Worm (Caenorhabditis elegans): ENCODE results near the gene F38A1.6.

The F38A1.6 gene

ce11 chrIV:1234780-1235179 is 16.9 kb upstream of the F38A1.6 start:
- TF ChIP-seq unc-62 (GFP tag; optimal IDR thresholded peaks at IDR 0.05) = no peak

- no peak for TF ChIP-seq unc-62 (GFP tag; optimal IDR thresholded peaks at IDR 0.05)
These were observed 15.9 kb upstream of the F38A1.6 start for ce11 chrIV:1235785-1236184.

- TF ChIP-seq unc-62 (GFP tag; optimal IDR thresholded peaks at IDR 0.05) = no peak
These were observed 13.5 kb upstream of the F38A1.6 start for ce11 chrIV:1238147-1238546.

- no peak for TF ChIP-seq unc-62 (GFP tag; optimal IDR thresholded peaks at IDR 0.05)
These were observed 12.0 kb upstream of the F38A1.6 start, which contains the start of gene F38A1.8 for ce11 chrIV:1239686-1240085. Gene F38A1.8 (minus strand): TSS chrIV:1239852.

- no peak for TF ChIP-seq unc-62 (GFP tag; optimal IDR thresholded peaks at IDR 0.05)
These were observed 8.4 kb upstream of the F38A1.6 start, which contains the start of gene F38A1.15 for ce11 chrIV:1243295-1243694. Gene F38A1.15 (minus strand): TSS chrIV:1243395.

ce11 chrIV:1245244-1245643 is 6.4 kb upstream of the F38A1.6 start, which contains the start of gene F38A1.9:
Gene F38A1.9 (minus strand): TSS chrIV:1245344.
- no peak for TF ChIP-seq unc-62 (GFP tag; optimal IDR thresholded peaks at IDR 0.05)

- TF ChIP-seq unc-62 (GFP tag; optimal IDR thresholded peaks at IDR 0.05) = no peak
These were observed 4.8 kb upstream of the F38A1.6 start, which contains the start of the genes clec-165 and F38A1.11 for ce11 chrIV:1246762-1247436. Gene clec-165 (minus strand): TSS chrIV:1246886. Gene F38A1.11 (plus strand): TSS chrIV:1247386.

ce11 chrIV:1255632-1256031 is 4.0 kb downstream of the F38A1.6 start, which contains the start of gene clec-167:
Gene clec-167 (minus strand): TSS chrIV:1255732.
- no peak for TF ChIP-seq unc-62 (GFP tag; optimal IDR thresholded peaks at IDR 0.05)

ce11 chrIV:1256723-1257122 is 5.1 kb downstream of the F38A1.6 start, which contains the start of gene clec-168:
Gene clec-168 (plus strand): TSS chrIV:1256969.
- TF ChIP-seq unc-62 (GFP tag; optimal IDR thresholded peaks at IDR 0.05) = no peak

ce11 chrIV:1260474-1260873 is 8.8 kb downstream of the F38A1.6 start:
- no peak for TF ChIP-seq unc-62 (GFP tag; optimal IDR thresholded peaks at IDR 0.05)

ce11 chrIV:1261024-1261423 is 9.4 kb downstream of the F38A1.6 start, which contains the start of gene clec-169:
Gene clec-169 (plus strand): TSS chrIV:1261324.
- no peak for TF ChIP-seq unc-62 (GFP tag; optimal IDR thresholded peaks at IDR 0.05)

ce11 chrIV:1261930-1262329 is 10.3 kb downstream of the F38A1.6 start:
- TF ChIP-seq unc-62 (GFP tag; optimal IDR thresholded peaks at IDR 0.05) = no peak

ce11 chrIV:1264928-1265327 is 13.3 kb downstream of the F38A1.6 start, which contains the start of gene F38A1.13:
Gene F38A1.13 (plus strand): TSS chrIV:1265228.
- no peak for TF ChIP-seq unc-62 (GFP tag; optimal IDR thresholded peaks at IDR 0.05)

- no peak for TF ChIP-seq unc-62 (GFP tag; optimal IDR thresholded peaks at IDR 0.05)
These were observed 14.5 kb downstream of the F38A1.6 start for ce11 chrIV:1266138-1266537.

- TF ChIP-seq unc-62 (GFP tag; optimal IDR thresholded peaks at IDR 0.05) = no peak
These were observed 15.1 kb downstream of the F38A1.6 start, which contains the start of gene clec-170 for ce11 chrIV:1266724-1267123. Gene clec-170 (plus strand): TSS chrIV:1266866.

ce11 chrIV:1274583-1274982 is 22.9 kb downstream of the F38A1.6 start, which contains the start of gene C09E9.1:
Gene C09E9.1 (plus strand): TSS chrIV:1274868.
- no peak for TF ChIP-seq unc-62 (GFP tag; optimal IDR thresholded peaks at IDR 0.05)

ce11 chrIV:1275910-1276309 is 24.2 kb downstream of the F38A1.6 start:
- TF ChIP-seq unc-62 (GFP tag; optimal IDR thresholded peaks at IDR 0.05) = no peak
